Worm (Caenorhabditis elegans) whole organism, L4 larva: ENCODE results near the gene Y82E9BL.5.

Source experiments
- F10B5.3 ChIP-seq: sonication (generic microtip); optimal IDR thresholded peaks from 2 replicates; lab custom pipeline; 2016; ENCODE audit warnings: mild to moderate bottlenecking, missing genetic modification characterization, missing compliant biosample characterization
- daf-12 ChIP-seq: fragments of 150-350 bp; optimal IDR thresholded peaks from 2 replicates; lab custom pipeline; 2014; ENCODE audit warnings: missing biosample characterization, missing genetic modification reagents, missing genetic modification characterization
- lin-38 ChIP-seq: fragments of 200-800 bp; sonication (Bioruptor generic); IDR thresholded peaks from 2 replicates; pipeline ENCODE4 v1.3.6; 2022; ENCODE audit warnings: missing genetic modification reagents, missing genetic modification characterization, missing compliant biosample characterization
- mdl-1 ChIP-seq, 2 experiments: fragments of 150-350 bp in 1 of 2; sonication (generic microtip) in 1 of 2; optimal IDR thresholded peaks; 2 replicates each; lab custom pipeline; 2014 to 2017; ENCODE audit warnings: missing biosample characterization in 2 of 2, missing genetic modification characterization in 2 of 2
- nhr-11 ChIP-seq: fragments of 150-350 bp; optimal IDR thresholded peaks from 2 replicates; lab custom pipeline; 2014; ENCODE audit warnings: missing biosample characterization, missing genetic modification characterization
- nhr-237 ChIP-seq: sonication (generic microtip); optimal IDR thresholded peaks from 2 replicates; lab custom pipeline; 2017; ENCODE audit warnings: missing biosample characterization, missing genetic modification characterization
- nhr-28 ChIP-seq: fragments of 150-350 bp; optimal IDR thresholded peaks from 2 replicates; lab custom pipeline; 2014; ENCODE audit warnings: missing biosample characterization, missing genetic modification characterization
- pqm-1 ChIP-seq: sonication (generic microtip); optimal IDR thresholded peaks from 2 replicates; lab custom pipeline; 2017; ENCODE audit warnings: missing biosample characterization, missing genetic modification characterization
- skn-1 ChIP-seq: fragments of 150-350 bp; optimal IDR thresholded peaks from 2 replicates; lab custom pipeline; 2014; ENCODE audit warnings: missing biosample characterization, missing genetic modification characterization
- unc-39 ChIP-seq: sonication (generic microtip); optimal IDR thresholded peaks from 2 replicates; lab custom pipeline; 2017; ENCODE audit warnings: missing biosample characterization, missing genetic modification characterization
- zip-11 ChIP-seq: fragments of 200-800 bp; sonication (Bioruptor generic); IDR thresholded peaks from 2 replicates; pipeline ENCODE4 v1.3.6; 2022; ENCODE audit warnings: missing genetic modification characterization, missing compliant biosample characterization

- no peak for TF ChIP-seq nhr-237 (tag; lab: Kevin White, UChicago)
- TF ChIP-seq mdl-1 (tag; optimal IDR thresholded peaks at IDR 0.05; lab: Kevin White, UChicago) = no peak
- peak; percentile 83 for TF ChIP-seq nhr-28
- TF ChIP-seq nhr-11 (tag; lab: Kevin White, UChicago) = no peak
- TF ChIP-seq lin-38 = no peak
- no peak for TF ChIP-seq zip-11 (GFP tag; lab: Robert Waterston, UW)
- peak; percentile 94 for TF ChIP-seq pqm-1
- TF ChIP-seq skn-1 = no peak
- no peak for TF ChIP-seq daf-12 (tag; lab: Kevin White, UChicago)
- TF ChIP-seq F10B5.3 (tag; lab: Kevin White, UChicago) = no peak
- no peak for TF ChIP-seq unc-39 (tag; lab: Kevin White, UChicago)
Measured at ce11 chrIII:1389988-1390387, 42.5 kb upstream of the Y82E9BL.5 start.
